Fruit fly (Drosophila melanogaster) whole organism, embryonic: ENCODE results near the gene Catsup.
A peak's percentile ranks its signal among the peaks of the same experiment; 100 is the strongest.

Source experiments
- Atf6 ChIP-seq: fragments of 200-800 bp; sonication (Bioruptor generic); IDR thresholded peaks from 2 replicates; pipeline ENCODE4 v1.3.6; 2022; ENCODE audit warnings: missing biosample characterization, missing genetic modification characterization
- Awh ChIP-seq: fragments of 200-800 bp; sonication (Bioruptor generic); IDR thresholded peaks from 2 replicates; pipeline ENCODE4, ENCODE4 v1.3.6; 2022; ENCODE audit warnings: missing biosample characterization, missing genetic modification characterization
- CG10462 ChIP-seq: fragments of 200-800 bp; sonication (Bioruptor generic); optimal IDR thresholded peaks from 2 replicates; lab custom pipeline; 2016; ENCODE audit warnings: missing biosample characterization, missing genetic modification characterization
- CG10565 ChIP-seq: fragments of 200-800 bp; sonication (Bioruptor generic); optimal IDR thresholded peaks from 3 replicates; lab custom pipeline; 2016; ENCODE audit warnings: missing biosample characterization, mild to moderate bottlenecking, missing genetic modification characterization
- CG11085 ChIP-seq: fragments of 200-800 bp; sonication (Bioruptor generic); IDR thresholded peaks from 2 replicates; pipeline ENCODE4 v1.3.6; 2022; ENCODE audit warnings: missing biosample characterization, missing genetic modification characterization
- CG12391 ChIP-seq: fragments of 200-800 bp; sonication (Bioruptor generic); optimal IDR thresholded peaks from 3 replicates; lab custom pipeline; 2018; ENCODE audit warnings: missing biosample characterization, mild to moderate bottlenecking, missing genetic modification characterization, moderate library complexity
- CG13296 ChIP-seq: fragments of 200-800 bp; sonication (Bioruptor generic); optimal IDR thresholded peaks from 3 replicates; lab custom pipeline; 2018; ENCODE audit warnings: missing biosample characterization, mild to moderate bottlenecking, missing genetic modification characterization
- CG18619 ChIP-seq: fragments of 200-800 bp; sonication (Bioruptor generic); optimal IDR thresholded peaks from 3 replicates; lab custom pipeline; 2017; ENCODE audit warnings: missing biosample characterization, mild to moderate bottlenecking, missing genetic modification characterization
- CG2116 ChIP-seq: fragments of 200-800 bp; sonication (Bioruptor generic); optimal IDR thresholded peaks from 3 replicates; lab custom pipeline; 2018; ENCODE audit warnings: missing biosample characterization, mild to moderate bottlenecking, missing genetic modification characterization
- CG2120 ChIP-seq: fragments of 200-800 bp; sonication (Bioruptor generic); optimal IDR thresholded peaks from 3 replicates; lab custom pipeline; 2016; ENCODE audit warnings: missing biosample characterization, missing genetic modification characterization
- CG32767 ChIP-seq: fragments of 200-800 bp; sonication (Bioruptor generic); IDR thresholded peaks from 2 replicates; pipeline ENCODE4 v1.3.6; 2022; ENCODE audit warnings: missing biosample characterization, missing genetic modification characterization
- CG3407 ChIP-seq: fragments of 200-800 bp; sonication (Bioruptor generic); optimal IDR thresholded peaks from 2 replicates; lab custom pipeline; 2018; ENCODE audit warnings: missing biosample characterization, mild to moderate bottlenecking, missing genetic modification characterization
- CG3838 ChIP-seq: fragments of 200-800 bp; sonication (Bioruptor generic); optimal IDR thresholded peaks from 3 replicates; lab custom pipeline; 2016; ENCODE audit warnings: missing biosample characterization, missing genetic modification characterization
- CG3995 ChIP-seq: fragments of 200-800 bp; sonication (Bioruptor generic); optimal IDR thresholded peaks from 3 replicates; lab custom pipeline; 2016; ENCODE audit warnings: missing biosample characterization, missing genetic modification characterization
- CG4617 ChIP-seq: fragments of 200-800 bp; sonication (Bioruptor generic); optimal IDR thresholded peaks from 3 replicates; lab custom pipeline; 2016; ENCODE audit warnings: missing biosample characterization, missing genetic modification characterization, borderline replicate concordance
- CG5180 ChIP-seq: fragments of 200-800 bp; sonication (Bioruptor generic); optimal IDR thresholded peaks from 3 replicates; lab custom pipeline; 2017; ENCODE audit warnings: missing biosample characterization, missing genetic modification characterization, mild to moderate bottlenecking, moderate library complexity, missing genetic modification reagents
- CG7556 ChIP-seq: fragments of 200-800 bp; sonication (Bioruptor generic); optimal IDR thresholded peaks from 2 replicates; lab custom pipeline; 2017; ENCODE audit warnings: missing biosample characterization, mild to moderate bottlenecking, missing genetic modification characterization
- CG8089 ChIP-seq: fragments of 200-800 bp; sonication (Bioruptor generic); optimal IDR thresholded peaks from 3 replicates; lab custom pipeline; 2016; ENCODE audit warnings: missing biosample characterization, missing genetic modification characterization
- Doc3 ChIP-seq: fragments of 200-800 bp; sonication (Bioruptor generic); IDR thresholded peaks from 3 replicates; pipeline ENCODE4 v1.3.6; 2022; ENCODE audit warnings: missing biosample characterization, missing genetic modification characterization; ENCODE audit not compliant: partially characterized antibody
- E2f1 ChIP-seq: fragments of 200-800 bp; sonication (Bioruptor generic); IDR thresholded peaks from 2 replicates; pipeline ENCODE4 v1.3.6; 2022; ENCODE audit warnings: missing biosample characterization, missing genetic modification characterization
- Hsf ChIP-seq: fragments of 200-800 bp; sonication (Bioruptor generic); optimal IDR thresholded peaks from 3 replicates; lab custom pipeline; 2016; ENCODE audit warnings: missing biosample characterization, missing genetic modification characterization
- MBD-R2 ChIP-seq: fragments of 200-800 bp; sonication (Bioruptor generic); IDR thresholded peaks from 2 replicates; pipeline ENCODE4 v1.3.6; 2022; ENCODE audit warnings: missing biosample characterization, missing genetic modification characterization
- Nf-YC ChIP-seq: fragments of 200-800 bp; optimal IDR thresholded peaks from 3 replicates; lab custom pipeline; 2019; ENCODE audit warnings: missing biosample characterization, mild to moderate bottlenecking, missing genetic modification characterization, moderate library complexity
- Side ChIP-seq: fragments of 200-800 bp; sonication (Bioruptor generic); optimal IDR thresholded peaks from 2 replicates; lab custom pipeline; 2016; ENCODE audit warnings: missing biosample characterization, missing genetic modification characterization
- Six4 ChIP-seq: fragments of 200-800 bp; sonication (Bioruptor generic); optimal IDR thresholded peaks from 2 replicates; lab custom pipeline; 2016; ENCODE audit warnings: missing biosample characterization, missing genetic modification characterization
- Ssrp ChIP-seq: fragments of 200-800 bp; sonication (Bioruptor generic); optimal IDR thresholded peaks from 2 replicates; lab custom pipeline; 2018; ENCODE audit warnings: missing biosample characterization, mild to moderate bottlenecking, missing genetic modification characterization, moderate library complexity
- Vsx1 ChIP-seq: fragments of 200-800 bp; sonication (Bioruptor generic); optimal IDR thresholded peaks from 2 replicates; lab custom pipeline; 2017; ENCODE audit warnings: missing biosample characterization, mild to moderate bottlenecking, missing genetic modification characterization, missing genetic modification reagents
- Xbp1 ChIP-seq: fragments of 200-800 bp; sonication (Bioruptor generic); optimal IDR thresholded peaks from 3 replicates; lab custom pipeline; 2016; ENCODE audit warnings: missing biosample characterization, mild to moderate bottlenecking, missing genetic modification characterization
- ase ChIP-seq: fragments of 200-800 bp; sonication (Bioruptor generic); IDR thresholded peaks from 3 replicates; pipeline ENCODE4 v1.3.6; 2022; ENCODE audit warnings: missing biosample characterization, missing genetic modification characterization
- bab2 ChIP-seq: fragments of 200-800 bp; sonication (Bioruptor generic); optimal IDR thresholded peaks from 2 replicates; lab custom pipeline; 2016; ENCODE audit warnings: missing biosample characterization, missing genetic modification characterization
- btn ChIP-seq: fragments of 200-800 bp; sonication (Bioruptor generic); optimal IDR thresholded peaks from 2 replicates; lab custom pipeline; 2016; ENCODE audit warnings: missing biosample characterization, missing genetic modification characterization
- chm ChIP-seq: fragments of 200-800 bp; sonication (Bioruptor generic); IDR thresholded peaks from 2 replicates; pipeline ENCODE4 v1.3.6; 2022; ENCODE audit warnings: missing biosample characterization, missing genetic modification characterization
- corto ChIP-seq: fragments of 200-800 bp; sonication (Bioruptor generic); optimal IDR thresholded peaks from 2 replicates; lab custom pipeline; 2016; ENCODE audit warnings: missing biosample characterization, mild to moderate bottlenecking, missing genetic modification characterization, moderate library complexity
- dmrt11E ChIP-seq: fragments of 200-800 bp; sonication (Bioruptor generic); optimal IDR thresholded peaks from 3 replicates; lab custom pipeline; 2018; ENCODE audit warnings: missing biosample characterization, mild to moderate bottlenecking, missing genetic modification characterization, moderate library complexity
- en ChIP-seq: fragments of 200-800 bp; sonication (Bioruptor generic); optimal IDR thresholded peaks from 2 replicates; lab custom pipeline; 2016; ENCODE audit warnings: missing biosample characterization, missing genetic modification characterization
- eve ChIP-seq, 2 experiments: fragments of >200 bp; optimal IDR thresholded peaks; 2 replicates each; lab custom pipeline; 2017; ENCODE audit warnings: missing biosample characterization in 2 of 2, missing genetic modification characterization in 2 of 2
- gce ChIP-seq: fragments of 200-800 bp; sonication (Bioruptor generic); IDR thresholded peaks from 3 replicates; pipeline ENCODE4 v1.3.6; 2022; ENCODE audit warnings: missing biosample characterization, missing genetic modification characterization
- h ChIP-seq: fragments of >200 bp; optimal IDR thresholded peaks from 2 replicates; lab custom pipeline; 2017
- hb ChIP-seq: fragments of 200-800 bp; sonication (Bioruptor generic); IDR thresholded peaks from 3 replicates; pipeline ENCODE4 v1.3.6; 2022; ENCODE audit warnings: missing biosample characterization, missing genetic modification characterization; ENCODE audit not compliant: partially characterized antibody
- hth ChIP-seq: fragments of >200 bp; optimal IDR thresholded peaks from 2 replicates; lab custom pipeline; 2017; ENCODE audit warnings: inconsistent platforms
- inv ChIP-seq: fragments of 200-800 bp; sonication (Bioruptor generic); IDR thresholded peaks from 2 replicates; pipeline ENCODE4 v1.3.6; 2022; ENCODE audit warnings: missing biosample characterization, missing genetic modification characterization; ENCODE audit not compliant: partially characterized antibody
- kay ChIP-seq: fragments of 200-800 bp; sonication (Bioruptor generic); optimal IDR thresholded peaks from 2 replicates; lab custom pipeline; 2016; ENCODE audit warnings: missing biosample characterization, missing genetic modification characterization
- knrl ChIP-seq: fragments of 200-800 bp; sonication (Bioruptor generic); IDR thresholded peaks from 3 replicates; pipeline ENCODE4 v1.3.6; 2022; ENCODE audit warnings: missing biosample characterization, missing genetic modification characterization; ENCODE audit not compliant: partially characterized antibody
- lov ChIP-seq, 2 experiments: fragments of 200-800 bp in 1 of 2; fragments of >200 bp in 1 of 2; sonication (Bioruptor generic) in 1 of 2; IDR thresholded peaks in 1 of 2; optimal IDR thresholded peaks in 1 of 2; 2 replicates in 1 of 2; 3 replicates in 1 of 2; pipeline versions ENCODE4 v1.3.6 to Lab custom; 2017 to 2022; ENCODE audit warnings: missing biosample characterization in 1 of 2, missing genetic modification characterization in 1 of 2
- mirr ChIP-seq: fragments of 200-800 bp; sonication (Bioruptor generic); optimal IDR thresholded peaks from 3 replicates; lab custom pipeline; 2018; ENCODE audit warnings: missing biosample characterization, mild to moderate bottlenecking, missing genetic modification characterization
- scrt ChIP-seq: fragments of 200-800 bp; sonication (Bioruptor generic); optimal IDR thresholded peaks from 2 replicates; lab custom pipeline; 2018; ENCODE audit warnings: missing biosample characterization, mild to moderate bottlenecking, missing genetic modification characterization, moderate library complexity
- sima ChIP-seq: fragments of 200-800 bp; sonication (Bioruptor generic); optimal IDR thresholded peaks from 2 replicates; lab custom pipeline; 2016; ENCODE audit warnings: missing biosample characterization, missing genetic modification characterization
- sr ChIP-seq: fragments of 200-800 bp; sonication (Bioruptor generic); IDR thresholded peaks from 3 replicates; pipeline ENCODE4 v1.3.6; 2022; ENCODE audit warnings: missing biosample characterization, missing genetic modification characterization
- trh ChIP-seq: fragments of 200-800 bp; sonication (Bioruptor generic); optimal IDR thresholded peaks from 2 replicates; lab custom pipeline; 2016; ENCODE audit warnings: missing biosample characterization, missing genetic modification characterization
- wek ChIP-seq: fragments of 200-800 bp; sonication (Bioruptor generic); optimal IDR thresholded peaks from 3 replicates; lab custom pipeline; 2018; ENCODE audit warnings: missing biosample characterization, mild to moderate bottlenecking, missing genetic modification characterization, moderate library complexity

Gene Catsup

dm6 chr2L:19051534-19052100 lies 10.0 kb downstream of the Catsup start, which contains the start of gene Rpn3 (continued):
- TF ChIP-seq knrl (GFP tag; lab: Robert Waterston, UW) (peak; percentile 65), Atf6 (GFP tag; lab: Robert Waterston, UW) (peak; percentile 90), hth (no peak), wek (GFP tag; lab: Kevin White, UChicago) (peak; percentile 56), CG18619 (peak; percentile 61), scrt (peak; percentile 63), CG12391 (tag; lab: Kevin White, UChicago) (peak; percentile 93), CG10565 (GFP tag; lab: Kevin White, UChicago) (no peak), E2f1 (GFP tag; lab: Robert Waterston, UW) (peak; percentile 85), CG3407 (GFP tag; lab: Kevin White, UChicago) (peak; percentile 69), CG5180 (no peak), CG11085 (GFP tag; lab: Robert Waterston, UW) (peak; percentile 69; the same call in 1 of the 2 replicates), chm (peak; percentile 70), CG4617 (peak; percentile 69), CG7556 (GFP tag; lab: Kevin White, UChicago) (peak; percentile 78), CG3995 (GFP tag; lab: Kevin White, UChicago) (peak; percentile 41), CG3838 (peak; percentile 73), sr (peak; percentile 29; the same call in 1 of the 3 replicates), h (lab: Kevin White, UChicago) (no peak), sima (peak; percentile 17), Hsf (peak; percentile 92), dmrt11E (peak; percentile 82), CG2120 (GFP tag; lab: Kevin White, UChicago) (peak; percentile 92), bab2 (peak; percentile 91), eve (GFP tag; optimal IDR thresholded peaks at IDR 0.05; lab: Kevin White, UChicago) (no peak), en (GFP tag; lab: Kevin White, UChicago) (peak; percentile 56), Six4 (peak; percentile 86), Xbp1 (GFP tag; lab: Kevin White, UChicago) (peak; percentile 84), gce (GFP tag; lab: Robert Waterston, UW) (0 out of 3 replicates have a peak, but pooled peaks have one; percentile 33), Side (GFP tag; lab: Kevin White, UChicago) (peak; percentile 83), Awh (GFP tag; lab: Robert Waterston, UW) (peak; percentile 85), CG8089 (GFP tag; lab: Kevin White, UChicago) (peak; percentile 73), trh (peak; percentile 71), Ssrp (tag; lab: Kevin White, UChicago) (peak; percentile 70), ase (GFP tag; lab: Robert Waterston, UW) (peak; percentile 86), btn (GFP tag; lab: Kevin White, UChicago) (peak; percentile 29), corto (GFP tag; lab: Kevin White, UChicago) (no peak), mirr (no peak), Vsx1 (GFP tag; lab: Kevin White, UChicago) (no peak), MBD-R2 (GFP tag; lab: Robert Waterston, UW) (peak; percentile 73), Doc3 (GFP tag; lab: Robert Waterston, UW) (peak; percentile 47; the same call in 1 of the 3 replicates), CG2116 (GFP tag; lab: Kevin White, UChicago) (peak; percentile 75), hb (GFP tag; lab: Robert Waterston, UW) (peak; percentile 68; the same call in 2 of the 3 replicates), lov (optimal IDR thresholded peaks at IDR 0.05; lab: Kevin White, UChicago) (no peak), lov (GFP tag; IDR thresholded peaks at IDR 0.05; lab: Robert Waterston, UW) (peak; percentile 75; the same call in 1 of the 3 replicates), CG13296 (GFP tag; lab: Kevin White, UChicago) (peak; percentile 53), Nf-YC (tag; lab: Kevin White, UChicago) (peak; percentile 67), CG32767 (GFP tag; lab: Robert Waterston, UW) (peak; percentile 77), inv (GFP tag; lab: Robert Waterston, UW) (peak; percentile 49), CG10462 (GFP tag; lab: Kevin White, UChicago) (peak; percentile 79), kay (peak; percentile 79)
